Fruit fly (Drosophila melanogaster): ENCODE measurements around the gene CG15571.

Gene CG15571

DNA sequence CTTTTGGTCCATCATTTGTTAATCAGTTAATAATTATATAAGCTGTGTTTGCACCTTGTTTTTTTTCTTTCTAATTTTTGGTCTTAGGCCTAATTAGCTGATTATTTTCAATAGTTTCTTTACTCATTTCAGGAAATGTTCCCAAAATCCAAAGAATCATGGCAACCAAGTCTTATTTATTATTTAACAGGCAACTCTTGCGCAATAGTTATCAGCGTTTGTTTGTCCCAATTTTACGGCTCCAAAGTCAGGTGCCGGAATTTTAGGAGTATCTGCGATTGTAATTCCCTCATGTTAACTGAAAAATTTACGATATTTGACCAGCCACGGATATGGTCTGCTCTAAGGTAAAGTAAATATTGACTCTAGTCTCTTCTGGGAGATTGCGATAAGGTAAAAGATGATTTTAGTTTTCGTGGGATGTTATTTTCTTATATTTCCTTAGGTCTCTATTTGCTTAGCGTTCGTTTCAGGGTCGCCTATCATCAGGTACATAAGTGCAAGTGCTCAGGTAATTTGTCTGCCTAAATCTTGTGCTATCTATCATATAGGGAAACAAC lies 14.9 kb downstream of the CG15571 start (continued):
- peak; percentile 41 for TF ChIP-seq org-1 (GFP tag; optimal IDR thresholded peaks at IDR 0.05)
- TF ChIP-seq chn (GFP tag; optimal IDR thresholded peaks at IDR 0.05) = no peak
- peak; percentile 80 for TF ChIP-seq CG17568 (GFP tag; optimal IDR thresholded peaks at IDR 0.05)
- TF ChIP-seq CG17912 (GFP tag; optimal IDR thresholded peaks at IDR 0.05) = no peak
- TF ChIP-seq CG10654 (GFP tag; optimal IDR thresholded peaks at IDR 0.05) = no peak
- TF ChIP-seq Fer2 (tag; optimal IDR thresholded peaks at IDR 0.05) = peak; percentile 11
- no peak for TF ChIP-seq CG6689 (GFP tag; IDR thresholded peaks at IDR 0.05)
- TF ChIP-seq stc (GFP tag; IDR thresholded peaks at IDR 0.05) = no peak
- peak; percentile 53 for TF ChIP-seq CG11723 (GFP tag; optimal IDR thresholded peaks at IDR 0.05)
- no peak for TF ChIP-seq CkIIα-i1 (GFP tag; IDR thresholded peaks at IDR 0.05)
- TF ChIP-seq CG10147 (GFP tag; optimal IDR thresholded peaks at IDR 0.05) = peak; percentile 26
- no peak for TF ChIP-seq luna (GFP tag; optimal IDR thresholded peaks at IDR 0.05)
- no peak for TF ChIP-seq Myb (GFP tag; optimal IDR thresholded peaks at IDR 0.05)
- TF ChIP-seq D19B (GFP tag; optimal IDR thresholded peaks at IDR 0.05) = no peak
- peak; percentile 15 to 25 for TF ChIP-seq Hr51 (GFP tag; optimal IDR thresholded peaks at IDR 0.05)
- no peak for TF ChIP-seq croc (GFP tag; conservative IDR thresholded peaks at IDR 0.05)
- TF ChIP-seq salm (tag; optimal IDR thresholded peaks at IDR 0.05) = peak; percentile 40
- peak; percentile 32 for TF ChIP-seq CG1529 (GFP tag; optimal IDR thresholded peaks at IDR 0.05)
- no peak for TF ChIP-seq Bdp1 (GFP tag; optimal IDR thresholded peaks at IDR 0.05)
- TF ChIP-seq Max (GFP tag; optimal IDR thresholded peaks at IDR 0.05) = no peak
- TF ChIP-seq CG14710 (tag; optimal IDR thresholded peaks at IDR 0.05) = peak; percentile 30
- no peak for TF ChIP-seq CG34224 (GFP tag; IDR thresholded peaks at IDR 0.05; ENCODE audit: partially characterized antibody)
- TF ChIP-seq CG13624 (GFP tag; optimal IDR thresholded peaks at IDR 0.05) = no peak
- peak; percentile 39 for TF ChIP-seq CG11504 (tag; optimal IDR thresholded peaks at IDR 0.05)
- TF ChIP-seq CrebB (tag; optimal IDR thresholded peaks at IDR 0.05) = peak; percentile 68
- TF ChIP-seq Xrp1 (GFP tag; IDR thresholded peaks at IDR 0.05) = peak; percentile 55
- TF ChIP-seq unc-4 (GFP tag; IDR thresholded peaks at IDR 0.05; ENCODE audit: partially characterized antibody) = no peak
- no peak; the same call in 2 of the 3 replicates for TF ChIP-seq CG11695 (GFP tag; IDR thresholded peaks at IDR 0.05)
- TF ChIP-seq ATbp (GFP tag; optimal IDR thresholded peaks at IDR 0.05) = peak; percentile 75
- TF ChIP-seq CG3281 (GFP tag; optimal IDR thresholded peaks at IDR 0.05) = peak; percentile 72
- TF ChIP-seq sisA (GFP tag; IDR thresholded peaks at IDR 0.05) = no peak
- no peak for TF ChIP-seq CG11696 (GFP tag; IDR thresholded peaks at IDR 0.05)
- TF ChIP-seq dysf (GFP tag; IDR thresholded peaks at IDR 0.05) = no peak
- peak; percentile 43 for TF ChIP-seq CG7556 (GFP tag; optimal IDR thresholded peaks at IDR 0.05)
- TF ChIP-seq schlank (tag; optimal IDR thresholded peaks at IDR 0.05) = peak; percentile 40
- peak; percentile 25 for TF ChIP-seq Dek (tag; optimal IDR thresholded peaks at IDR 0.05)
- TF ChIP-seq sens-2 (GFP tag; IDR thresholded peaks at IDR 0.05) = no peak
- no peak for TF ChIP-seq CG11085 (GFP tag; IDR thresholded peaks at IDR 0.05)
- peak; percentile 6 for TF ChIP-seq CG12744 (GFP tag; optimal IDR thresholded peaks at IDR 0.05)
- TF ChIP-seq dmrt99B (tag; optimal IDR thresholded peaks at IDR 0.05) = peak; percentile 34
- peak; percentile 52 for TF ChIP-seq CG5180 (GFP tag; optimal IDR thresholded peaks at IDR 0.05)
- no peak for TF ChIP-seq CG1647 (GFP tag; optimal IDR thresholded peaks at IDR 0.05)
- no peak for TF ChIP-seq Sin3A (optimal IDR thresholded peaks at IDR 0.05)
- no peak for TF ChIP-seq abd-A (tag; optimal IDR thresholded peaks at IDR 0.05)
- peak; percentile 32 for TF ChIP-seq CG13424 (tag; optimal IDR thresholded peaks at IDR 0.05)
- TF ChIP-seq gcm2 (GFP tag; optimal IDR thresholded peaks at IDR 0.05) = no peak
- TF ChIP-seq pita (GFP tag; optimal IDR thresholded peaks at IDR 0.05) = no peak
- peak; percentile 8 for TF ChIP-seq NC2β (GFP tag; optimal IDR thresholded peaks at IDR 0.05)
- TF ChIP-seq CG6683 (GFP tag; optimal IDR thresholded peaks at IDR 0.05) = peak; percentile 7
- no peak for TF ChIP-seq dan (GFP tag; IDR thresholded peaks at IDR 0.05)
- peak; percentile 52 for TF ChIP-seq CG18619 (GFP tag; optimal IDR thresholded peaks at IDR 0.05)

Measured in whole organism, embryonic.